Fruit fly (Drosophila melanogaster): ENCODE measurements around the gene CG8461.
A peak's percentile ranks its signal among the peaks of the same experiment; 100 is the strongest.

The CG8461 gene

dm6 chr3R:14477085-14477762 lies 36.2 kb downstream of the CG8461 start (continued):
- TF ChIP-seq chinmo (GFP tag; IDR thresholded peaks at IDR 0.05; ENCODE audit: partially characterized antibody) (0 out of 4 replicates have a peak, but pooled peaks have one; percentile 60), Ets65A (GFP tag) (no peak), CG10147 (GFP tag; optimal IDR thresholded peaks at IDR 0.05) (no peak), NfI (GFP tag; optimal IDR thresholded peaks at IDR 0.05) (no peak), CG13624 (GFP tag; optimal IDR thresholded peaks at IDR 0.05) (peak; percentile 66), CG12299 (tag; optimal IDR thresholded peaks at IDR 0.05) (no peak), Dbx (GFP tag; IDR thresholded peaks at IDR 0.05) (0 out of 3 replicates have a peak, but pooled peaks have one; percentile 11), CG33557 (GFP tag; optimal IDR thresholded peaks at IDR 0.05) (no peak), CG4360 (GFP tag; IDR thresholded peaks at IDR 0.05) (peak; percentile 39; the same call in 1 of the 2 replicates), crp (GFP tag; optimal IDR thresholded peaks at IDR 0.05) (no peak), br (optimal IDR thresholded peaks at IDR 0.05) (no peak), CG4328 (GFP tag; optimal IDR thresholded peaks at IDR 0.05) (no peak), sna (GFP tag; IDR thresholded peaks at IDR 0.05; ENCODE audit: partially characterized antibody) (no peak), toy (GFP tag; IDR thresholded peaks at IDR 0.05) (no peak), HLH4C (GFP tag; IDR thresholded peaks at IDR 0.05; ENCODE audit: partially characterized antibody) (no peak), Sin3A (optimal IDR thresholded peaks at IDR 0.05) (no peak), gsb-n (tag; optimal IDR thresholded peaks at IDR 0.05) (no peak), CG31365 (tag; optimal IDR thresholded peaks at IDR 0.05) (no peak), HLH3B (GFP tag; IDR thresholded peaks at IDR 0.05) (no peak), Hr78 (GFP tag; optimal IDR thresholded peaks at IDR 0.05) (no peak), CG13287 (GFP tag; IDR thresholded peaks at IDR 0.05; ENCODE audit: partially characterized antibody) (no peak), Hr51 (GFP tag; optimal IDR thresholded peaks at IDR 0.05) (no peak)

DNA sequence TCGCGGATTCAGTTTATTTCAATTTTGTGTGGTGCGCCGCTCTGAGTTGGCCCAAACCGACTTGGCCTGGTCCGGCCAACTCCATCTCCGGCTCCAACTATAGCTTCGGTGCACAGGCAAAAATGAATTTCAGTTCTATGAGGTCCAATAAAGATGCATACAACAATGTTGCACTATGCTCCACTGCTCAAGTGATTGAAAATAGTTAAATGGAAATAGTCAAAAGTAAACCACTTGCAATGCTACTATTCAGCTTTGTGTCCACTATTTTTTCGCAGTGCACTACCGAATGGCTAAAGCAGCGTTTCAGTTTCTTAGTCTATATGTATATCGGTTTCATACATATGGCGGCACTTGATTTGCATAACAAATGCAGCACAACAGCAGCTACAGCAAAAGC lies 37.2 kb downstream of the CG8461 start:
- TF ChIP-seq CG11247 (GFP tag; IDR thresholded peaks at IDR 0.05) (peak; percentile 59), Hey (tag; optimal IDR thresholded peaks at IDR 0.05) (no peak), CG7928 (GFP tag; optimal IDR thresholded peaks at IDR 0.05) (peak; percentile 12), jing (GFP tag; optimal IDR thresholded peaks at IDR 0.05) (peak; percentile 54), pum (GFP tag; optimal IDR thresholded peaks at IDR 0.05) (peak; percentile 47), cato (GFP tag; optimal IDR thresholded peaks at IDR 0.05; ENCODE audit: borderline replicate concordance) (no peak), CG18476 (GFP tag; optimal IDR thresholded peaks at IDR 0.05) (peak; percentile 31), dmrt11E (tag; optimal IDR thresholded peaks at IDR 0.05) (no peak), CG12236 (GFP tag; optimal IDR thresholded peaks at IDR 0.05) (no peak), CG15479 (GFP tag; optimal IDR thresholded peaks at IDR 0.05) (no peak), knrl (GFP tag; IDR thresholded peaks at IDR 0.05; ENCODE audit: partially characterized antibody) (no peak), Bteb2 (GFP tag; optimal IDR thresholded peaks at IDR 0.05) (no peak), sqz (GFP tag; optimal IDR thresholded peaks at IDR 0.05) (no peak), CG10979 (tag; optimal IDR thresholded peaks at IDR 0.05) (peak; percentile 51), CG14441 (GFP tag; IDR thresholded peaks at IDR 0.05) (peak; percentile 90), Sox102F (GFP tag; optimal IDR thresholded peaks at IDR 0.05) (peak; percentile 79), CG42726 (GFP tag; IDR thresholded peaks at IDR 0.05; ENCODE audit: partially characterized antibody) (no peak), lilli (GFP tag; optimal IDR thresholded peaks at IDR 0.05) (peak; percentile 61), CG16813 (GFP tag; IDR thresholded peaks at IDR 0.05; ENCODE audit: partially characterized antibody) (no peak), CG4282 (GFP tag; optimal IDR thresholded peaks at IDR 0.05) (peak; percentile 42), CG8924 (tag; optimal IDR thresholded peaks at IDR 0.05) (peak; percentile 66), sisA (GFP tag; IDR thresholded peaks at IDR 0.05) (peak; percentile 77), bab2 (GFP tag; optimal IDR thresholded peaks at IDR 0.05) (peak; percentile 64), CG6854 (GFP tag; optimal IDR thresholded peaks at IDR 0.05) (no peak), CG7357 (GFP tag; IDR thresholded peaks at IDR 0.05) (peak; percentile 52; the same call in 1 of the 3 replicates), CG12299 (tag; optimal IDR thresholded peaks at IDR 0.05) (no peak), NK7.1 (GFP tag; optimal IDR thresholded peaks at IDR 0.05) (peak; percentile 13), Fer2 (tag; optimal IDR thresholded peaks at IDR 0.05) (no peak)
